Worm (Caenorhabditis elegans): ENCODE results near the gene Y17G7B.18.

The Y17G7B.18 gene

DNA sequence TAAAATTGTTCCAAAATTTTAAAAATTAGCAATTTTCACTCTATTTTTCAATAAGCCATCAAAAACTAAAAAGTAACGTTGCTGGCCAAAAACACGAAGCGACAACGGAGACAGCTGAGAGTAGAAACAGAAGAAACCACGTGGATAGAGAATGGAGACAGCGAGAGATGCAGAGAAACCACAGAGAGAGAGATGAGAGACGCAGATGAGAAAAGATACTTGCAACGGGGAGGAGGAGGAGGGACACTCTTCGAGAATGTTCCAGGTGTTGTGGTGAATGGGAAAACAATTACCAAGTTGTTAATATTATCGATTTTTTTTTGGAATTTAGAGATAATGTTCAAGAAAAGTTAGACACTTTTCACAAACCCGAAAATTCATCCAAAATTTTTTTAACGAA is 5.3 kb downstream of the Y17G7B.18 start (continued):
- no peak for TF ChIP-seq elt-4 (tag; optimal IDR thresholded peaks at IDR 0.05)
- peak; percentile 99 for TF ChIP-seq rnt-1 (tag; optimal IDR thresholded peaks at IDR 0.05)
- no peak for TF ChIP-seq nhr-11 (tag; optimal IDR thresholded peaks at IDR 0.05)
- TF ChIP-seq hlh-15 (tag; optimal IDR thresholded peaks at IDR 0.05): no peak
- no peak for TF ChIP-seq pag-3 (tag; optimal IDR thresholded peaks at IDR 0.05; ENCODE audit: borderline replicate concordance)
- no peak for TF ChIP-seq pat-9 (tag; optimal IDR thresholded peaks at IDR 0.05)
- TF ChIP-seq ceh-14 (tag; optimal IDR thresholded peaks at IDR 0.05): peak; percentile 70
- TF ChIP-seq ceh-6 (GFP tag; optimal IDR thresholded peaks at IDR 0.05): no peak
- peak; percentile 88 for TF ChIP-seq ref-2 (tag; optimal IDR thresholded peaks at IDR 0.05)
- no peak for TF ChIP-seq ttx-3 (tag; optimal IDR thresholded peaks at IDR 0.05)
- no peak for TF ChIP-seq fax-1 (tag; optimal IDR thresholded peaks at IDR 0.05)
- peak; percentile 59 for TF ChIP-seq sdc-2 (tag; optimal IDR thresholded peaks at IDR 0.05)

DNA sequence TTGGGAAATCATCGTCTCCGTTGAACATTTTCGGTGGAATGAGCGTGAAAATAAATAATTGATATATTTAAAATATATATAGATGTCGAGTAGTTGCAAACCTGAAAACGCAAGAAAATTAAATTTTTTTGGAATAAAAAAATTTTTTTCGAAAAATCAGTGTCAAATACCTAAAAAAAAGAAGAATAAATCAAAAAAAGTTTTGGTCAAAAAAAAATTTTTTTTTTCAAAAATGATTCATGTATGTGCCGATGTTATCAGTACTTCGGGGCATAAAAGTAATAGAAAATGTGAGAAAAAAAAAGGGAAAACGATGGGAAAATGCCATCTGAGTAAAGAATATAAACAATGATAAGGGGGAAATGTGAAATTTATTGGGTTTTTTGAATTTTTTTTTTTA is 7.8 kb downstream of the Y17G7B.18 start, which contains the start of gene Y17G7B.17:
TSS of gene Y17G7B.17 (minus strand) at position 101 of the 400 bp plus-strand sequence.
- TF ChIP-seq npax-4 (tag; optimal IDR thresholded peaks at IDR 0.05) (no peak), hlh-15 (tag; optimal IDR thresholded peaks at IDR 0.05) (no peak), pros-1 (tag; optimal IDR thresholded peaks at IDR 0.05) (no peak), gmeb-2 (tag; optimal IDR thresholded peaks at IDR 0.05) (no peak), pha-2 (tag; optimal IDR thresholded peaks at IDR 0.05) (no peak), ceh-2 (tag; optimal IDR thresholded peaks at IDR 0.05) (no peak), C38D4.7 (GFP tag; optimal IDR thresholded peaks at IDR 0.05) (no peak), Y22D7AL.16 (tag; optimal IDR thresholded peaks at IDR 0.05) (no peak), pha-4 (tag; optimal IDR thresholded peaks at IDR 0.05) (no peak), lim-6 (tag; optimal IDR thresholded peaks at IDR 0.05) (no peak), syd-9 (tag; optimal IDR thresholded peaks at IDR 0.05) (no peak), K09A11.1 (tag; optimal IDR thresholded peaks at IDR 0.05; ENCODE audit: insufficient read depth) (no peak), elt-4 (tag; optimal IDR thresholded peaks at IDR 0.05) (no peak), nhr-11 (tag; optimal IDR thresholded peaks at IDR 0.05) (no peak), unc-55 (GFP tag; optimal IDR thresholded peaks at IDR 0.05) (no peak), elt-2 (tag; optimal IDR thresholded peaks at IDR 0.05) (no peak), F13H6.1 (tag; optimal IDR thresholded peaks at IDR 0.05) (no peak), sox-4 (tag; optimal IDR thresholded peaks at IDR 0.05) (no peak)

DNA sequence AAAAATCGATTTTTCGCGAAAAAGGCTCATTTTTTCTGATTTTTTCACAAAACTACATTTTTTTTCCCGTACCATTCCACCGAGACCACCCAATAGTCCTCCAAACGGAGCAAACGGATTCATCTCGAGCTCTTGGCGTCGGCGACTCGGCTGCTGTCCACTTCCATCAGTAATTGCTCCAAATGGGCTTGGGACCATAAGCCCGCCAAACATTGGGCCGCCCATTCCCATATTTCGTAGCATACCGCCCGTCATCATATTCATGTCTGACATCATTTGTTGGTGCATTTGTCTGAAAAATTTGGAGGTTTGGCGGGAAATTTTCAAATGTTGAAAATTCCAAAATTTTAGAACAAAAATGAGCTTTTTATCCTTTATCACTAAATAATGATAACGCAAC is 8.9 kb downstream of the Y17G7B.18 start:
- TF ChIP-seq T23F11.4 (GFP tag; optimal IDR thresholded peaks at IDR 0.05): no peak
- no peak for TF ChIP-seq F13H6.1 (tag; optimal IDR thresholded peaks at IDR 0.05)
- TF ChIP-seq C08G9.2 (tag; optimal IDR thresholded peaks at IDR 0.05): no peak
- no peak for TF ChIP-seq C38D4.7 (GFP tag; optimal IDR thresholded peaks at IDR 0.05)
- no peak for TF ChIP-seq tbx-2 (tag; optimal IDR thresholded peaks at IDR 0.05)
- TF ChIP-seq sdc-2 (tag; optimal IDR thresholded peaks at IDR 0.05): no peak
- TF ChIP-seq sox-2 (GFP tag; IDR thresholded peaks at IDR 0.05): no peak
- no peak for TF ChIP-seq fkh-6 (tag; optimal IDR thresholded peaks at IDR 0.05)
- no peak for TF ChIP-seq nfya-1 (tag; optimal IDR thresholded peaks at IDR 0.05)
- no peak for TF ChIP-seq K02D7.2 (tag; optimal IDR thresholded peaks at IDR 0.05)
- TF ChIP-seq tbx-7 (tag; optimal IDR thresholded peaks at IDR 0.05): no peak
- TF ChIP-seq ref-2 (tag; optimal IDR thresholded peaks at IDR 0.05): no peak
- no peak for TF ChIP-seq madf-2 (tag; optimal IDR thresholded peaks at IDR 0.05)
- no peak for TF ChIP-seq ceh-31 (tag; optimal IDR thresholded peaks at IDR 0.05)
- no peak for TF ChIP-seq hlh-8 (tag; optimal IDR thresholded peaks at IDR 0.05)
- TF ChIP-seq ceh-18 (tag; optimal IDR thresholded peaks at IDR 0.05): no peak
- TF ChIP-seq hlh-6 (tag; optimal IDR thresholded peaks at IDR 0.05): no peak
- no peak for TF ChIP-seq ztf-16 (tag; optimal IDR thresholded peaks at IDR 0.05)
